Fruit fly (Drosophila melanogaster) whole organism, pupa: ENCODE data around the gene CG43102.

Source experiments
- CG15710 ChIP-seq: fragments of 200-800 bp; sonication (Bioruptor generic); optimal IDR thresholded peaks from 2 replicates; lab custom pipeline; 2018; ENCODE audit warnings: missing biosample characterization, mild to moderate bottlenecking, missing genetic modification characterization, moderate library complexity
- CG34367 ChIP-seq: fragments of 200-800 bp; sonication (Bioruptor generic); optimal IDR thresholded peaks from 2 replicates; lab custom pipeline; 2018; ENCODE audit warnings: missing biosample characterization, mild to moderate bottlenecking, missing genetic modification characterization
- D1 ChIP-seq: fragments of 200-800 bp; sonication (Bioruptor generic); optimal IDR thresholded peaks from 2 replicates; lab custom pipeline; 2018; ENCODE audit warnings: missing biosample characterization, mild to moderate bottlenecking, missing genetic modification characterization, moderate library complexity
- EcR ChIP-seq: fragments of 200-800 bp; sonication (Bioruptor generic); optimal IDR thresholded peaks from 3 replicates; lab custom pipeline; 2019; ENCODE audit warnings: missing biosample characterization, missing genetic modification characterization, mild to moderate bottlenecking, moderate library complexity, missing genetic modification reagents
- Pif1B ChIP-seq: fragments of 200-800 bp; sonication (Bioruptor generic); optimal IDR thresholded peaks from 3 replicates; lab custom pipeline; 2016; ENCODE audit warnings: missing biosample characterization, missing genetic modification characterization
- rn ChIP-seq: fragments of 200-800 bp; sonication (Bioruptor generic); IDR thresholded peaks from 2 replicates; pipeline ENCODE4 v1.3.6; 2022; ENCODE audit warnings: missing biosample characterization, missing genetic modification characterization

dm6 chr3R:17798211-17798737 lies 4.0 kb upstream of the CG43102 start, which contains the start of gene CG7379:
- TF ChIP-seq CG15710 (tag; lab: Kevin White, UChicago) (peak; percentile 68), Pif1B (peak; percentile 77), EcR (no peak), CG34367 (tag; lab: Kevin White, UChicago) (peak; percentile 52), D1 (tag; lab: Kevin White, UChicago) (no peak), rn (GFP tag; lab: Robert Waterston, UW) (peak; percentile 47; the same call in 1 of the 2 replicates)
